Worm (Caenorhabditis elegans) whole organism, early embryonic: ENCODE measurements around the gene pat-9.

Source experiments
- B0310.2 ChIP-seq: sonication (generic microtip); optimal IDR thresholded peaks from 2 replicates; lab custom pipeline; 2016; ENCODE audit warnings: mild to moderate bottlenecking, missing genetic modification characterization, missing compliant biosample characterization
- F13C5.2 ChIP-seq: sonication (generic microtip); optimal IDR thresholded peaks from 2 replicates; lab custom pipeline; 2017; ENCODE audit warnings: mild to moderate bottlenecking, missing genetic modification characterization, inconsistent platforms, missing compliant biosample characterization
- aly-1 ChIP-seq: sonication (generic microtip); optimal IDR thresholded peaks from 2 replicates; lab custom pipeline; 2016; ENCODE audit warnings: missing genetic modification characterization, missing compliant biosample characterization
- ama-1 ChIP-seq: fragments of 150-350 bp; optimal IDR thresholded peaks from 2 replicates; lab custom pipeline; 2014
- ceh-13 ChIP-seq: fragments of 200-800 bp; sonication (Bioruptor generic); optimal IDR thresholded peaks from 2 replicates; lab custom pipeline; 2018; ENCODE audit warnings: mild to moderate bottlenecking, missing genetic modification characterization, missing compliant biosample characterization
- ceh-36 ChIP-seq: sonication (generic microtip); optimal IDR thresholded peaks from 2 replicates; lab custom pipeline; 2016; ENCODE audit warnings: missing genetic modification characterization, inconsistent platforms, missing compliant biosample characterization
- ets-7 ChIP-seq: sonication (generic microtip); optimal IDR thresholded peaks from 2 replicates; lab custom pipeline; 2016; ENCODE audit warnings: missing genotype, missing genetic modification characterization, missing compliant biosample characterization
- flt-1 ChIP-seq: fragments of 200-800 bp; sonication (Bioruptor generic); IDR thresholded peaks from 2 replicates; pipeline ENCODE4 v1.3.6; 2022; ENCODE audit warnings: missing genetic modification characterization, missing compliant biosample characterization
- hmbx-1 ChIP-seq: sonication (generic microtip); optimal IDR thresholded peaks from 2 replicates; lab custom pipeline; 2016; ENCODE audit warnings: mild to moderate bottlenecking, missing genetic modification characterization, missing compliant biosample characterization
- hmg-4 ChIP-seq: fragments of 200-800 bp; sonication (Bioruptor generic); optimal IDR thresholded peaks from 2 replicates; lab custom pipeline; 2018; ENCODE audit warnings: mild to moderate bottlenecking, missing genetic modification characterization, missing compliant biosample characterization
- hnd-1 ChIP-seq: sonication (generic microtip); optimal IDR thresholded peaks from 2 replicates; lab custom pipeline; 2016; ENCODE audit warnings: missing genetic modification characterization, missing compliant biosample characterization
- pes-1 ChIP-seq: fragments of 200-800 bp; sonication (Bioruptor generic); IDR thresholded peaks from 2 replicates; pipeline ENCODE4 v1.3.6; 2022; ENCODE audit warnings: missing genetic modification reagents, missing genetic modification characterization, missing compliant biosample characterization
- scrt-1 ChIP-seq: fragments of 200-800 bp; sonication (Bioruptor generic); IDR thresholded peaks from 2 replicates; pipeline ENCODE4 v1.3.6; 2022; ENCODE audit warnings: missing genetic modification characterization, missing compliant biosample characterization
- sea-1 ChIP-seq: fragments of 200-800 bp; sonication (Bioruptor generic); conservative IDR thresholded peaks from 2 replicates; pipeline ENCODE4 v1.3.6; 2022; ENCODE audit warnings: missing genetic modification characterization, missing compliant biosample characterization
- tbx-11 ChIP-seq: fragments of 200-800 bp; sonication (Bioruptor generic); IDR thresholded peaks from 2 replicates; pipeline ENCODE4 v1.3.6; 2022; ENCODE audit warnings: missing genetic modification characterization, missing compliant biosample characterization
- tbx-37 ChIP-seq: fragments of 200-800 bp; sonication (Bioruptor generic); conservative IDR thresholded peaks from 2 replicates; pipeline ENCODE4 v1.3.6; 2022; ENCODE audit warnings: missing genetic modification reagents, missing genetic modification characterization, missing compliant biosample characterization
- tra-4 ChIP-seq: sonication (generic microtip); optimal IDR thresholded peaks from 2 replicates; lab custom pipeline; 2017; ENCODE audit warnings: missing genetic modification characterization, missing compliant biosample characterization

pat-9 gene

DNA sequence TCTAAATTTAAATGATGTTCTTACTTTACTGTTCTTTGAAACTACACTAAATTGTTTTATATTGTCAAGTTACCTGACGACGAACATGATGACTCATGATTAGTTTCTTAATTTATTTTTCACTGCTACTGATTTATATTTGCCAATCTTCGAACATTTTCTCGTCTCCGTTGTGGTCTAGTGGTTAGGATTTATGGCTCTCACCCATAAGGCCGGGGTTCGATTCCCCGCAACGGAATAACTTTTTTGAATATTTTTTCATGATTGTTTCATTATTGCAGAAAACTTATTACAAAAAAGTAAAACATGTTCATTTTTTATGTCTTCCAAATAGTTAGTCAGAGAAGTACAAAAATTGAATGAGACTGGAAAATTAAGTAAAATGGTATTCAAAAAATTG lies 22.1 kb downstream of the pat-9 start:
- TF ChIP-seq tbx-37 (GFP tag; lab: Robert Waterston, UW): peak; percentile 63
- TF ChIP-seq flt-1 (GFP tag; lab: Robert Waterston, UW): 0 out of 2 replicates have a peak, but pooled peaks have one; percentile 25
- TF ChIP-seq pes-1: peak; percentile 75; the same call in 1 of the 2 replicates
- no peak for TF ChIP-seq aly-1 (tag; lab: Kevin White, UChicago)
- no peak for TF ChIP-seq tra-4 (tag; lab: Kevin White, UChicago)

DNA sequence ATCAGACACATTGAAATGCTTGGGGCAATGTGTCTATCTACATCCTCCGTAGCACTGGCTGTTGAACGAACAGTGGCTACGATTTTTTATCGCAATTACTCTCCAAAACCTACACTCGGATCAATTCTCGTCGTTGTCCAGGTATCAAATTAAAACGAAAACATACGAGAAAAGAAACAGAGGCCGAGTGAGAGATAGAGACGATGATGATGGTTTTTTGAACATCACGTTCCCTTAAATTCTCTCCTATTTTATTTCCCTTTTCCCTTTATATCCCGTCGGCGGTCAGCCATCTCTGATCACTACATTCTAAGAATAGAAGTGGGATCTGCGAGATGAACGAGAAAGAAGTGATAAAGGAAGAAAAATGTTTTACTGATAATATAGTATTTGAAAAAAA lies 22.7 kb downstream of the pat-9 start:
- TF ChIP-seq tbx-37 (GFP tag; lab: Robert Waterston, UW) (no peak), ceh-13 (GFP tag; lab: Kevin White, UChicago) (no peak), B0310.2 (tag; lab: Kevin White, UChicago) (no peak), sea-1 (GFP tag; lab: Robert Waterston, UW) (no peak), F13C5.2 (tag; lab: Kevin White, UChicago) (no peak)

DNA sequence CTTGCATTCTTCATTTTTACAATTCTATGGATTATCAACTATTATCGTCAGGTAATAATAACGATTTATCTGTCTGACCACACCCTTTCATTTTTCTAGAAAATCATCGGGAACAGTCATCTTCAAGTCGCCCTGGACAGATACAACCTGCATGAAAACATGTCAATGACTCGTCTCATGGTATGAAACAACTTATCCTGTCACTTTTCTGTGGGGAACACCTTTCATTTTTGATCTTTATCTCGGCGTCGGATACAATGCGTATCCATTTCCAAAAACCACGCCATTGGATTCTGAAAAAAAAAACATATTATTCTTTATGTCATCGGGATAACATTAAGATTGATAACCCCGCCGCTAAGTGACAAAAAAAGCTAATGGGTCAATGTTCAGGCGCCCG lies 24.2 kb downstream of the pat-9 start:
- TF ChIP-seq hmbx-1 (tag; lab: Kevin White, UChicago) (no peak), F13C5.2 (tag; lab: Kevin White, UChicago) (no peak), aly-1 (tag; lab: Kevin White, UChicago) (no peak), tbx-11 (GFP tag; lab: Robert Waterston, UW) (no peak), sea-1 (GFP tag; lab: Robert Waterston, UW) (no peak), ceh-13 (GFP tag; lab: Kevin White, UChicago) (no peak), flt-1 (GFP tag; lab: Robert Waterston, UW) (no peak), tra-4 (tag; lab: Kevin White, UChicago) (no peak), hmg-4 (GFP tag; lab: Kevin White, UChicago) (no peak), pes-1 (no peak), ama-1 (no peak), ets-7 (tag; lab: Kevin White, UChicago) (no peak), tbx-37 (GFP tag; lab: Robert Waterston, UW) (no peak), B0310.2 (tag; lab: Kevin White, UChicago) (no peak), scrt-1 (GFP tag; lab: Robert Waterston, UW) (no peak), ceh-36 (tag; lab: Kevin White, UChicago) (no peak), hnd-1 (tag; lab: Kevin White, UChicago) (no peak)

DNA sequence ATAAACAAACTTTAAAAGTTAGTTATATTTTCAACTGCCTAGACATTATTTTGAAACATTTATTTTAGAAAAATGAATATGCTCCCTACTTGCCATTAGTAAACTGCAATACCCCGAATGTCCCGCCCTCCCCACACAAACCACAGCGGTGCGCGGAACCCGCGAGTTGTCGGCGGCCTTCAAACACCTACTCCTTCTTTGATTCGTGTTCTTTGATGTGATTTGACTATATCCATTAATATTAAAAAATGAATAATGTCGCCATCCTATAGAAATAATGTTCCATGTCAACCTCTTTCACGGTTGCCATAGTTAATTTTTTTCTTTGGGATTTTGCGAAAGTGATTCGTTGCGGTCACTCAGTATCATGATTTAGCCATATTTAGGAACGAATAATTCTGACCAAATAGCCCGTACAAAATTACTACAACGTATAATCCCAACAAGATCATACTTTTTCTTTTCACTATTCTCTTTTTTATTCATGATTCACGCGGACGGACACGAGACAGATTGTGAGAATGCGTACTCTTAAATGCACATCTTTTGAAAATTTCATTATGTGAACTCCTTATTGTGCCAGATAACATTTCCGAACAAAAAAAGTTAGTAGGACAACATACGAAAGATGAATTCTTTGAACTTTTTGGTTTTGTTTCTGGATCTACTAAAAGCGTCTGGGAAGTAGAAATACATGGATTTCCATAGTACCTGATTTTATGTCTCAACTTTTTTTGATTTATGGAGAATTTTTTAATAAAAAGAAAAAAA lies 28.0 kb downstream of the pat-9 start:
- TF ChIP-seq ceh-36 (tag; lab: Kevin White, UChicago) (no peak), pes-1 (peak; percentile 53; the same call in 1 of the 2 replicates), hmg-4 (GFP tag; lab: Kevin White, UChicago) (peak; percentile 37)

DNA sequence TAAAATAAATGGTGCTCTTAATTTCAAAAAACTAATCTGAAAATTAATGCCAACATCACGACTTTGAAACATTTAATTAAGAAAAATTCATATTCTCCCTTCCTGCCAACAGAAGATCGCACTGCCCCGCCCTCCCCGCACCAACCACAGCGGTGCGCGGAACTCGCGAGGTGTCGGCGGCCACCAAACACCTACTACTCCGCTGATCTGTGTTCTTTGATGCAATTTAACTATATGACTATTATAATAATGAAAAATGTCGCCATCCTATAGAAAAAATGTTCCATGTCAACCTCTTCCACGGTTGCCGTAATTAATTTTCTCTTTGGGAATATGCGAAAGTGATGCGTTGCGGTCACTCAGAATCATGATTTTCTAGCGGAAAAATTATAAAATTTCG lies 29.1 kb downstream of the pat-9 start:
- no peak for TF ChIP-seq pes-1
- TF ChIP-seq ceh-36 (tag; lab: Kevin White, UChicago): no peak
- TF ChIP-seq aly-1 (tag; lab: Kevin White, UChicago): no peak
- no peak for TF ChIP-seq ceh-13 (GFP tag; lab: Kevin White, UChicago)
- no peak for TF ChIP-seq tbx-11 (GFP tag; lab: Robert Waterston, UW)
- TF ChIP-seq tra-4 (tag; lab: Kevin White, UChicago): no peak
- no peak for TF ChIP-seq sea-1 (GFP tag; lab: Robert Waterston, UW)
- TF ChIP-seq B0310.2 (tag; lab: Kevin White, UChicago): no peak
- TF ChIP-seq ets-7 (tag; lab: Kevin White, UChicago): no peak
- TF ChIP-seq ama-1: no peak
- no peak for TF ChIP-seq scrt-1 (GFP tag; lab: Robert Waterston, UW)
- no peak for TF ChIP-seq tbx-37 (GFP tag; lab: Robert Waterston, UW)
- no peak for TF ChIP-seq flt-1 (GFP tag; lab: Robert Waterston, UW)
- TF ChIP-seq hmg-4 (GFP tag; lab: Kevin White, UChicago): no peak

DNA sequence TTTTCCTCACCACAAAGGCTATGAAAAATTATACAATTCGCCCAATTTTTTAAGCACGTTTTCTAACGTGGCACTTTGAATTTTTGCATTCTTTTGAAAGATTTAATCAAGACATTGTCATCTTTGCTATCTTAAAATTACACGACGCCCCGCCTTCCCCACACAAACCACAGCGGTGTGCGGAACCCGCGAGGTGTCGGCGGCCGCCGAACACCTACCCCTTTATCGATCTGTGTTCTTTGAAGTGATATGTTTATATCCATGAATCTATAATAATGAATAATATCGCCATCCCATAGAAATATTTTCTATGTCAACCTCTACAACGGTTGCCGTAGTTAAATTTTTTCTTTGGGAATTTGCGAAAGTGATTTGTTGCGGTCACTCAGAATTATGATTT lies 29.7 kb downstream of the pat-9 start:
- TF ChIP-seq F13C5.2 (tag; lab: Kevin White, UChicago): no peak
- TF ChIP-seq ets-7 (tag; lab: Kevin White, UChicago): no peak
- TF ChIP-seq tbx-11 (GFP tag; lab: Robert Waterston, UW): no peak
- no peak for TF ChIP-seq tbx-37 (GFP tag; lab: Robert Waterston, UW)
- TF ChIP-seq flt-1 (GFP tag; lab: Robert Waterston, UW): no peak
- no peak for TF ChIP-seq ama-1
- no peak for TF ChIP-seq pes-1
- TF ChIP-seq aly-1 (tag; lab: Kevin White, UChicago): no peak
- TF ChIP-seq hnd-1 (tag; lab: Kevin White, UChicago): no peak
- TF ChIP-seq hmg-4 (GFP tag; lab: Kevin White, UChicago): no peak
- no peak for TF ChIP-seq B0310.2 (tag; lab: Kevin White, UChicago)
- no peak for TF ChIP-seq hmbx-1 (tag; lab: Kevin White, UChicago)
- TF ChIP-seq scrt-1 (GFP tag; lab: Robert Waterston, UW): no peak
- no peak for TF ChIP-seq ceh-13 (GFP tag; lab: Kevin White, UChicago)
- TF ChIP-seq sea-1 (GFP tag; lab: Robert Waterston, UW): no peak

DNA sequence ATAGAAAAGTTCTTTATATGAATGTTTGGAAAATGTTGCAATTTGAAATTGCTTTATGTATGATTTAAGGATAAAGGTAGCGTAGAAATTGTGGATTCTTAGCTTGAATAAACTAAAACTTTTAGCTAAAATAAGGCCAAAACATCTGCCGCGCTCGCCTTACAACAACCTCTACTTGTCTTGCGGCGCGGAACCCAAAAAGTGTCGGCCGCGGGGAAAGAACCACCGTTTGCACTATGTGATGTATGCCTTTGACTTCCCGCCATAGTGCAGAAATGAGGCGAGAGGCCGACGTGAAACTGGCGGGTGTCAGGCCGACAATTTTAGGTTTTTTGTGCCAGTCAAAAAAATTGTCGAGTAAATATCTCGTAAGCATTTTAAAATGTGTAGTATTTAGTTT lies 35.2 kb downstream of the pat-9 start:
- TF ChIP-seq aly-1 (tag; lab: Kevin White, UChicago) (no peak), hmbx-1 (tag; lab: Kevin White, UChicago) (no peak), tra-4 (tag; lab: Kevin White, UChicago) (no peak), flt-1 (GFP tag; lab: Robert Waterston, UW) (no peak), hmg-4 (GFP tag; lab: Kevin White, UChicago) (no peak), ceh-36 (tag; lab: Kevin White, UChicago) (no peak), hnd-1 (tag; lab: Kevin White, UChicago) (no peak), ceh-13 (GFP tag; lab: Kevin White, UChicago) (no peak)
